Fruit fly (Drosophila melanogaster) whole organism, embryonic: ENCODE measurements around the gene polo.

Experiments
- Adf1 ChIP-seq: fragments of 200-800 bp; sonication (Bioruptor generic); IDR thresholded peaks from 2 replicates; pipeline ENCODE4 v1.3.6; 2022; ENCODE audit warnings: missing biosample characterization, missing genetic modification characterization
- Atf6 ChIP-seq: fragments of 200-800 bp; sonication (Bioruptor generic); IDR thresholded peaks from 2 replicates; pipeline ENCODE4 v1.3.6; 2022; ENCODE audit warnings: missing biosample characterization, missing genetic modification characterization
- Bgb ChIP-seq: fragments of 200-800 bp; sonication (Bioruptor generic); IDR thresholded peaks from 2 replicates; pipeline ENCODE4 v1.3.6; 2022; ENCODE audit warnings: missing biosample characterization, missing genetic modification characterization; ENCODE audit not compliant: partially characterized antibody
- CG10267 ChIP-seq: fragments of 200-800 bp; sonication (Bioruptor generic); optimal IDR thresholded peaks from 2 replicates; lab custom pipeline; 2018; ENCODE audit warnings: missing biosample characterization, mild to moderate bottlenecking, missing genetic modification characterization, moderate library complexity
- CG10959 ChIP-seq: fragments of 200-800 bp; sonication (Bioruptor generic); IDR thresholded peaks from 2 replicates; pipeline ENCODE4 v1.3.6; 2022; ENCODE audit warnings: missing biosample characterization, missing genetic modification characterization
- CG11247 ChIP-seq: fragments of 200-800 bp; sonication (Bioruptor generic); IDR thresholded peaks from 2 replicates; pipeline ENCODE4 v1.3.6; 2022; ENCODE audit warnings: missing biosample characterization, missing genetic modification characterization
- CG11504 ChIP-seq: fragments of 200-800 bp; sonication (Bioruptor generic); optimal IDR thresholded peaks from 3 replicates; lab custom pipeline; 2019; ENCODE audit warnings: missing biosample characterization, mild to moderate bottlenecking, missing genetic modification characterization, moderate library complexity
- CG11560 ChIP-seq: fragments of 200-800 bp; sonication (Bioruptor generic); IDR thresholded peaks from 3 replicates; pipeline ENCODE4 v1.3.6; 2022; ENCODE audit warnings: missing biosample characterization, missing genetic modification characterization
- CG12942 ChIP-seq: fragments of 200-800 bp; sonication (Bioruptor generic); optimal IDR thresholded peaks from 3 replicates; lab custom pipeline; 2016; ENCODE audit warnings: missing biosample characterization, missing genetic modification characterization
- CG13624 ChIP-seq: fragments of 200-800 bp; sonication (Bioruptor generic); optimal IDR thresholded peaks from 2 replicates; lab custom pipeline; 2016; ENCODE audit warnings: missing biosample characterization, missing genetic modification characterization
- CG13775 ChIP-seq: fragments of 200-800 bp; sonication (Bioruptor generic); optimal IDR thresholded peaks from 3 replicates; lab custom pipeline; 2017; ENCODE audit warnings: missing biosample characterization, mild to moderate bottlenecking, missing genetic modification characterization
- CG14710 ChIP-seq: fragments of 200-800 bp; sonication (Bioruptor generic); optimal IDR thresholded peaks from 3 replicates; lab custom pipeline; 2019; ENCODE audit warnings: missing biosample characterization, mild to moderate bottlenecking, missing genetic modification characterization, moderate library complexity
- CG17359 ChIP-seq: fragments of 200-800 bp; sonication (Bioruptor generic); optimal IDR thresholded peaks from 3 replicates; lab custom pipeline; 2018; ENCODE audit warnings: missing biosample characterization, mild to moderate bottlenecking, missing genetic modification characterization, moderate library complexity
- CG18764 ChIP-seq: fragments of 200-800 bp; sonication (Bioruptor generic); optimal IDR thresholded peaks from 3 replicates; lab custom pipeline; 2016; ENCODE audit warnings: missing biosample characterization, missing genetic modification characterization
- CG33557 ChIP-seq: fragments of 200-800 bp; sonication (Bioruptor generic); optimal IDR thresholded peaks from 2 replicates; lab custom pipeline; 2019; ENCODE audit warnings: missing biosample characterization, mild to moderate bottlenecking, missing genetic modification characterization, moderate library complexity
- CG3726 ChIP-seq: fragments of 200-800 bp; sonication (Bioruptor generic); IDR thresholded peaks from 3 replicates; pipeline ENCODE4, ENCODE4 v1.3.6; 2022; ENCODE audit warnings: missing biosample characterization, missing genetic modification characterization
- CG3838 ChIP-seq: fragments of 200-800 bp; sonication (Bioruptor generic); optimal IDR thresholded peaks from 3 replicates; lab custom pipeline; 2016; ENCODE audit warnings: missing biosample characterization, missing genetic modification characterization
- CG4404 ChIP-seq: fragments of 200-800 bp; sonication (Bioruptor generic); IDR thresholded peaks from 2 replicates; pipeline ENCODE4 v1.3.6; 2022; ENCODE audit warnings: missing biosample characterization, missing genetic modification characterization
- CG6254 ChIP-seq: fragments of 200-800 bp; sonication (Bioruptor generic); optimal IDR thresholded peaks from 3 replicates; lab custom pipeline; 2017; ENCODE audit warnings: mild to moderate bottlenecking, missing biosample characterization, missing genetic modification reagents, missing genetic modification characterization
- CG6689 ChIP-seq: fragments of 200-800 bp; sonication (Bioruptor generic); IDR thresholded peaks from 2 replicates; pipeline ENCODE4 v1.3.6; 2022; ENCODE audit warnings: missing biosample characterization, missing genetic modification characterization
- CG7357 ChIP-seq: fragments of 200-800 bp; sonication (Bioruptor generic); IDR thresholded peaks from 3 replicates; pipeline ENCODE4 v1.3.6; 2022; ENCODE audit warnings: missing biosample characterization, missing genetic modification characterization
- D19A ChIP-seq: fragments of 200-800 bp; optimal IDR thresholded peaks from 3 replicates; lab custom pipeline; 2019; ENCODE audit warnings: missing biosample characterization, mild to moderate bottlenecking, missing genetic modification characterization, moderate library complexity
- E2f1 ChIP-seq: fragments of 200-800 bp; sonication (Bioruptor generic); IDR thresholded peaks from 2 replicates; pipeline ENCODE4 v1.3.6; 2022; ENCODE audit warnings: missing biosample characterization, missing genetic modification characterization
- ERR ChIP-seq: fragments of 200-800 bp; sonication (Bioruptor generic); optimal IDR thresholded peaks from 2 replicates; lab custom pipeline; 2016; ENCODE audit warnings: missing biosample characterization, missing genetic modification characterization
- H2.0 ChIP-seq: fragments of 200-800 bp; sonication (Bioruptor generic); IDR thresholded peaks from 2 replicates; pipeline ENCODE4 v1.3.6; 2022; ENCODE audit warnings: missing biosample characterization, missing genetic modification characterization
- HLH3B ChIP-seq: fragments of 200-800 bp; sonication (Bioruptor generic); IDR thresholded peaks from 2 replicates; pipeline ENCODE4 v1.3.6; 2022; ENCODE audit warnings: missing biosample characterization, missing genetic modification characterization
- HLH54F ChIP-seq: fragments of 200-800 bp; sonication (Bioruptor generic); optimal IDR thresholded peaks from 3 replicates; lab custom pipeline; 2016; ENCODE audit warnings: missing biosample characterization, missing genetic modification characterization
- Hr39 ChIP-seq: fragments of >200 bp; optimal IDR thresholded peaks from 2 replicates; lab custom pipeline; 2017
- Lim3 ChIP-seq: fragments of 200-800 bp; sonication (Bioruptor generic); IDR thresholded peaks from 2 replicates; pipeline ENCODE4 v1.3.6; 2022; ENCODE audit warnings: missing biosample characterization, missing genetic modification characterization
- MBD-R2 ChIP-seq: fragments of 200-800 bp; sonication (Bioruptor generic); IDR thresholded peaks from 2 replicates; pipeline ENCODE4 v1.3.6; 2022; ENCODE audit warnings: missing biosample characterization, missing genetic modification characterization
- Mes4 ChIP-seq: fragments of 200-800 bp; sonication (Bioruptor generic); optimal IDR thresholded peaks from 2 replicates; lab custom pipeline; 2016; ENCODE audit warnings: missing biosample characterization, missing genetic modification characterization
- NC2β ChIP-seq: fragments of 200-800 bp; sonication (Bioruptor generic); optimal IDR thresholded peaks from 2 replicates; lab custom pipeline; 2016; ENCODE audit warnings: missing biosample characterization, missing genetic modification characterization
- ab ChIP-seq: fragments of 200-800 bp; sonication (Bioruptor generic); optimal IDR thresholded peaks from 2 replicates; lab custom pipeline; 2016; ENCODE audit warnings: missing biosample characterization, missing genetic modification characterization
- al ChIP-seq: fragments of 200-800 bp; sonication (Bioruptor generic); IDR thresholded peaks from 2 replicates; pipeline ENCODE4 v1.3.6; 2022; ENCODE audit warnings: missing biosample characterization, missing genetic modification characterization
- ato ChIP-seq: fragments of 200-800 bp; sonication (Bioruptor generic); IDR thresholded peaks from 2 replicates; pipeline ENCODE4 v1.3.6; 2022; ENCODE audit warnings: missing biosample characterization, missing genetic modification characterization; ENCODE audit not compliant: partially characterized antibody
- bbx ChIP-seq: fragments of 200-800 bp; sonication (Bioruptor generic); IDR thresholded peaks from 2 replicates; pipeline ENCODE4 v1.3.6; 2022; ENCODE audit warnings: missing biosample characterization, missing genetic modification characterization; ENCODE audit not compliant: partially characterized antibody
- cad ChIP-seq: fragments of >200 bp; optimal IDR thresholded peaks from 2 replicates; lab custom pipeline; 2017; ENCODE audit warnings: missing biosample characterization, missing genetic modification characterization
- cg ChIP-seq: fragments of 200-800 bp; sonication (Bioruptor generic); optimal IDR thresholded peaks from 3 replicates; lab custom pipeline; 2019; ENCODE audit warnings: missing biosample characterization, mild to moderate bottlenecking, missing genetic modification characterization, moderate library complexity
- dimm ChIP-seq: fragments of 200-800 bp; sonication (Bioruptor generic); IDR thresholded peaks from 2 replicates; pipeline ENCODE4 v1.3.6; 2022; ENCODE audit warnings: missing biosample characterization, missing genetic modification characterization
- dmrt11E ChIP-seq: fragments of 200-800 bp; sonication (Bioruptor generic); optimal IDR thresholded peaks from 3 replicates; lab custom pipeline; 2018; ENCODE audit warnings: missing biosample characterization, mild to moderate bottlenecking, missing genetic modification characterization, moderate library complexity
- emc ChIP-seq: fragments of 200-800 bp; sonication (Bioruptor generic); optimal IDR thresholded peaks from 2 replicates; lab custom pipeline; 2016; ENCODE audit warnings: missing biosample characterization, missing genetic modification characterization
- esg ChIP-seq: fragments of 200-800 bp; sonication (Bioruptor generic); conservative IDR thresholded peaks from 2 replicates; pipeline ENCODE4 v1.3.6; 2022; ENCODE audit warnings: missing biosample characterization, missing genetic modification characterization
- eve ChIP-seq, 2 experiments: fragments of >200 bp; optimal IDR thresholded peaks; 2 replicates each; lab custom pipeline; 2017; ENCODE audit warnings: missing biosample characterization in 2 of 2, missing genetic modification characterization in 2 of 2
- ind ChIP-seq: fragments of 200-800 bp; sonication (Bioruptor generic); optimal IDR thresholded peaks from 3 replicates; lab custom pipeline; 2016; ENCODE audit warnings: missing biosample characterization, missing genetic modification characterization
- insv ChIP-seq, 2 experiments: fragments of 200-800 bp; sonication (Bioruptor generic); optimal IDR thresholded peaks; 3 replicates each; lab custom pipeline; 2016 to 2018; ENCODE audit warnings: missing biosample characterization in 2 of 2, missing genetic modification characterization in 2 of 2
- ken ChIP-seq: fragments of 200-800 bp; sonication (Bioruptor generic); IDR thresholded peaks from 3 replicates; pipeline ENCODE4 v1.3.6; 2022; ENCODE audit warnings: missing biosample characterization, missing genetic modification characterization
- lab ChIP-seq: fragments of 200-800 bp; sonication (Bioruptor generic); optimal IDR thresholded peaks from 3 replicates; lab custom pipeline; 2017; ENCODE audit warnings: missing biosample characterization, missing genetic modification characterization, mild to moderate bottlenecking, moderate library complexity, missing genetic modification reagents
- nom ChIP-seq: fragments of 200-800 bp; sonication (Bioruptor generic); optimal IDR thresholded peaks from 2 replicates; lab custom pipeline; 2017; ENCODE audit warnings: missing biosample characterization, missing genetic modification characterization, mild to moderate bottlenecking, moderate library complexity, missing genetic modification reagents
- otp ChIP-seq: fragments of 200-800 bp; sonication (Bioruptor generic); IDR thresholded peaks from 3 replicates; pipeline ENCODE4, ENCODE4 v1.3.6; 2022; ENCODE audit warnings: missing biosample characterization, missing genetic modification characterization
- row ChIP-seq: fragments of 200-800 bp; sonication (Bioruptor generic); IDR thresholded peaks from 3 replicates; pipeline ENCODE4 v1.3.6; 2022; ENCODE audit warnings: missing biosample characterization, missing genetic modification characterization
- tin ChIP-seq: fragments of 200-800 bp; sonication (Bioruptor generic); optimal IDR thresholded peaks from 3 replicates; lab custom pipeline; 2016; ENCODE audit warnings: missing biosample characterization, missing genetic modification characterization
- trh ChIP-seq: fragments of 200-800 bp; sonication (Bioruptor generic); optimal IDR thresholded peaks from 2 replicates; lab custom pipeline; 2016; ENCODE audit warnings: missing biosample characterization, missing genetic modification characterization
- vfl ChIP-seq: fragments of 200-800 bp; sonication (Bioruptor generic); optimal IDR thresholded peaks from 2 replicates; lab custom pipeline; 2016; ENCODE audit warnings: missing biosample characterization, missing genetic modification characterization
- vvl ChIP-seq: fragments of 200-800 bp; sonication (Bioruptor generic); IDR thresholded peaks from 2 replicates; pipeline ENCODE4 v1.3.6; 2022; ENCODE audit warnings: missing biosample characterization, missing genetic modification characterization

polo gene

dm6 chr3L:20361389-20361788, 51.9 kb downstream of the polo start, which contains the start of gene Prim2 (continued):
- TF ChIP-seq ato (peak; percentile 39; the same call in 1 of the 2 replicates), CG33557 (GFP tag; lab: Kevin White, UChicago) (no peak), CG7357 (GFP tag; lab: Robert Waterston, UW) (no peak), D19A (no peak), CG13775 (no peak), CG10267 (tag; lab: Kevin White, UChicago) (peak; percentile 21), HLH54F (GFP tag; lab: Kevin White, UChicago) (no peak), bbx (peak; percentile 68), CG6689 (GFP tag; lab: Robert Waterston, UW) (no peak), CG17359 (tag; lab: Kevin White, UChicago) (no peak), NC2β (no peak), cg (GFP tag; lab: Kevin White, UChicago) (no peak), HLH3B (no peak), trh (GFP tag; lab: Kevin White, UChicago) (no peak), dimm (GFP tag; lab: Robert Waterston, UW) (no peak), cad (no peak), ab (GFP tag; lab: Kevin White, UChicago) (no peak), CG6254 (no peak), Bgb (peak; percentile 72), Atf6 (GFP tag; lab: Robert Waterston, UW) (no peak), H2.0 (GFP tag; lab: Robert Waterston, UW) (no peak), insv (GFP tag; optimal IDR thresholded peaks at IDR 0.05; lab: Kevin White, UChicago) (no peak), emc (no peak), al (GFP tag; lab: Robert Waterston, UW) (no peak), CG12942 (GFP tag; lab: Kevin White, UChicago) (no peak), MBD-R2 (GFP tag; lab: Robert Waterston, UW) (peak; percentile 85), vvl (GFP tag; lab: Robert Waterston, UW) (no peak), eve (GFP tag; optimal IDR thresholded peaks at IDR 0.05; lab: Kevin White, UChicago) (no peak), CG11247 (GFP tag; lab: Robert Waterston, UW) (no peak), ind (GFP tag; lab: Kevin White, UChicago) (no peak), CG18764 (GFP tag; lab: Kevin White, UChicago) (no peak), esg (GFP tag; lab: Robert Waterston, UW) (no peak), CG14710 (no peak), CG4404 (GFP tag; lab: Robert Waterston, UW) (no peak), Hr39 (lab: Kevin White, UChicago) (no peak), nom (GFP tag; lab: Kevin White, UChicago) (no peak), Adf1 (GFP tag; lab: Robert Waterston, UW) (no peak), row (peak; percentile 20; the same call in 1 of the 3 replicates), tin (GFP tag; lab: Kevin White, UChicago) (no peak), vfl (no peak), CG11504 (no peak), CG3726 (GFP tag; lab: Robert Waterston, UW) (no peak), Mes4 (no peak), Lim3 (GFP tag; lab: Robert Waterston, UW) (no peak), CG10959 (GFP tag; lab: Robert Waterston, UW) (no peak), ken (GFP tag; lab: Robert Waterston, UW) (no peak), otp (GFP tag; lab: Robert Waterston, UW) (no peak), dmrt11E (tag; lab: Kevin White, UChicago) (no peak), ERR (GFP tag; lab: Kevin White, UChicago) (no peak), lab (no peak), CG11560 (no peak), CG3838 (GFP tag; lab: Kevin White, UChicago) (no peak), CG13624 (GFP tag; lab: Kevin White, UChicago) (no peak), E2f1 (GFP tag; lab: Robert Waterston, UW) (peak; percentile 87)
